Worm (Caenorhabditis elegans) whole organism, mixed stage, embryonic: ENCODE data around the gene M176.4.

Experiments used
- M03D4.4 ChIP-seq: sonication (generic microtip); optimal IDR thresholded peaks from 2 replicates; lab custom pipeline; 2017; ENCODE audit warnings: mild to moderate bottlenecking, missing genetic modification characterization, missing compliant biosample characterization
- bed-3 ChIP-seq: fragments of 200-800 bp; sonication (Bioruptor generic); optimal IDR thresholded peaks from 3 replicates; lab custom pipeline; 2018; ENCODE audit warnings: mild to moderate bottlenecking, missing genetic modification characterization, moderate library complexity, missing compliant biosample characterization
- blmp-1 ChIP-seq: fragments of 150-350 bp; optimal IDR thresholded peaks from 2 replicates; lab custom pipeline; 2014; ENCODE audit warnings: missing biosample characterization, missing genetic modification characterization
- ceh-39 ChIP-seq: fragments of 150-350 bp; optimal IDR thresholded peaks from 2 replicates; lab custom pipeline; 2014; ENCODE audit warnings: missing biosample characterization, missing genetic modification characterization
- ceh-83 ChIP-seq: fragments of 200-800 bp; sonication (Bioruptor generic); optimal IDR thresholded peaks from 2 replicates; lab custom pipeline; 2018; ENCODE audit warnings: mild to moderate bottlenecking, missing genetic modification characterization, missing compliant biosample characterization
- ces-1 ChIP-seq: fragments of 150-350 bp; optimal IDR thresholded peaks from 2 replicates; lab custom pipeline; 2014; ENCODE audit warnings: missing biosample characterization, missing genetic modification reagents, missing genetic modification characterization
- cnd-1 ChIP-seq: fragments of 200-800 bp; sonication (Bioruptor generic); optimal IDR thresholded peaks from 2 replicates; lab custom pipeline; 2018; ENCODE audit warnings: mild to moderate bottlenecking, missing genetic modification characterization, missing compliant biosample characterization
- drap-1 ChIP-seq: fragments of 200-800 bp; sonication (Bioruptor generic); optimal IDR thresholded peaks from 3 replicates; lab custom pipeline; 2018; ENCODE audit warnings: mild to moderate bottlenecking, missing genetic modification characterization, missing compliant biosample characterization
- elt-1 ChIP-seq: sonication (generic microtip); optimal IDR thresholded peaks from 2 replicates; lab custom pipeline; 2017; ENCODE audit warnings: missing genetic modification characterization, mild to moderate bottlenecking, missing compliant biosample characterization, antibody characterized with exemption, moderate library complexity, borderline replicate concordance; ENCODE audit not compliant: insufficient read depth
- elt-3 ChIP-seq: fragments of 150-350 bp; optimal IDR thresholded peaks from 2 replicates; lab custom pipeline; 2014; ENCODE audit warnings: missing biosample characterization, missing genetic modification characterization
- flh-1 ChIP-seq: fragments of 200-800 bp; sonication (Bioruptor generic); optimal IDR thresholded peaks from 2 replicates; lab custom pipeline; 2018; ENCODE audit warnings: mild to moderate bottlenecking, missing genetic modification characterization, moderate library complexity, missing compliant biosample characterization
- ham-2 ChIP-seq: fragments of 200-800 bp; sonication (Bioruptor generic); optimal IDR thresholded peaks from 2 replicates; lab custom pipeline; 2018; ENCODE audit warnings: mild to moderate bottlenecking, missing genetic modification characterization, missing compliant biosample characterization
- lin-13 ChIP-seq: fragments of 150-350 bp; optimal IDR thresholded peaks from 2 replicates; lab custom pipeline; 2014; ENCODE audit warnings: missing biosample characterization, missing genetic modification characterization
- lin-32 ChIP-seq: fragments of 200-800 bp; sonication (Bioruptor generic); optimal IDR thresholded peaks from 2 replicates; lab custom pipeline; 2018; ENCODE audit warnings: mild to moderate bottlenecking, missing genetic modification characterization, missing compliant biosample characterization
- lsy-2 ChIP-seq: fragments of 150-350 bp; optimal IDR thresholded peaks from 2 replicates; lab custom pipeline; 2014; ENCODE audit warnings: missing biosample characterization, missing genetic modification characterization
- mab-5 ChIP-seq: fragments of 150-350 bp; optimal IDR thresholded peaks from 2 replicates; lab custom pipeline; 2014; ENCODE audit warnings: missing biosample characterization, missing genetic modification characterization
- mep-1 ChIP-seq: fragments of 150-350 bp; optimal IDR thresholded peaks from 2 replicates; lab custom pipeline; 2017; ENCODE audit warnings: missing biosample characterization, missing genetic modification reagents, missing genetic modification characterization, inconsistent platforms
- mls-2 ChIP-seq: sonication (generic microtip); optimal IDR thresholded peaks from 2 replicates; lab custom pipeline; 2016; ENCODE audit warnings: mild to moderate bottlenecking, missing genetic modification characterization, moderate library complexity, missing compliant biosample characterization
- nhr-12 ChIP-seq: fragments of 150-350 bp; optimal IDR thresholded peaks from 2 replicates; lab custom pipeline; 2014; ENCODE audit warnings: missing biosample characterization, missing genetic modification characterization
- nhr-2 ChIP-seq: fragments of 150-350 bp; optimal IDR thresholded peaks from 2 replicates; lab custom pipeline; 2014; ENCODE audit warnings: missing biosample characterization, missing genetic modification characterization
- nhr-237 ChIP-seq: fragments of 150-350 bp; optimal IDR thresholded peaks from 2 replicates; lab custom pipeline; 2014; ENCODE audit warnings: missing biosample characterization, missing genetic modification characterization
- nhr-28 ChIP-seq: fragments of 150-350 bp; optimal IDR thresholded peaks from 2 replicates; lab custom pipeline; 2014; ENCODE audit warnings: missing biosample characterization, missing genetic modification characterization
- nhr-76 ChIP-seq: sonication (generic microtip); optimal IDR thresholded peaks from 2 replicates; lab custom pipeline; 2017; ENCODE audit warnings: missing biosample characterization, missing genetic modification characterization
- pha-4 ChIP-seq: fragments of 150-350 bp; optimal IDR thresholded peaks from 2 replicates; lab custom pipeline; 2018; ENCODE audit warnings: missing biosample characterization, missing genetic modification reagents, missing genetic modification characterization
- sem-2 ChIP-seq: fragments of 200-800 bp; sonication (Bioruptor generic); optimal IDR thresholded peaks from 2 replicates; lab custom pipeline; 2018; ENCODE audit warnings: mild to moderate bottlenecking, missing genetic modification characterization, missing compliant biosample characterization
- snpc-4 ChIP-seq: fragments of 150-350 bp; optimal IDR thresholded peaks from 2 replicates; lab custom pipeline; 2014; ENCODE audit warnings: missing biosample characterization, missing genetic modification characterization
- sptf-1 ChIP-seq: sonication (generic microtip); optimal IDR thresholded peaks from 2 replicates; lab custom pipeline; 2017; ENCODE audit warnings: mild to moderate bottlenecking, missing genetic modification characterization, moderate library complexity, missing compliant biosample characterization
- tbx-8 ChIP-seq: fragments of 200-800 bp; sonication (Bioruptor generic); optimal IDR thresholded peaks from 2 replicates; lab custom pipeline; 2018; ENCODE audit warnings: mild to moderate bottlenecking, missing genetic modification characterization, moderate library complexity, missing compliant biosample characterization
- unc-120 ChIP-seq: sonication (generic microtip); optimal IDR thresholded peaks from 2 replicates; lab custom pipeline; 2017; ENCODE audit warnings: missing genetic modification characterization, missing compliant biosample characterization; ENCODE audit not compliant: poor library complexity, severe bottlenecking
- unc-39 ChIP-seq: fragments of 150-350 bp; optimal IDR thresholded peaks from 2 replicates; lab custom pipeline; 2014; ENCODE audit warnings: missing biosample characterization, missing genetic modification characterization
- unc-62 ChIP-seq: fragments of 150-350 bp; optimal IDR thresholded peaks from 2 replicates; lab custom pipeline; 2014; ENCODE audit warnings: missing biosample characterization, missing genetic modification reagents, missing genetic modification characterization
- zip-8 ChIP-seq: fragments of 150-350 bp; optimal IDR thresholded peaks from 2 replicates; lab custom pipeline; 2014; ENCODE audit warnings: missing biosample characterization, missing genetic modification characterization
- ztf-11 ChIP-seq: fragments of 150-350 bp; optimal IDR thresholded peaks from 2 replicates; lab custom pipeline; 2014; ENCODE audit warnings: missing biosample characterization, missing genetic modification characterization

The M176.4 gene

DNA sequence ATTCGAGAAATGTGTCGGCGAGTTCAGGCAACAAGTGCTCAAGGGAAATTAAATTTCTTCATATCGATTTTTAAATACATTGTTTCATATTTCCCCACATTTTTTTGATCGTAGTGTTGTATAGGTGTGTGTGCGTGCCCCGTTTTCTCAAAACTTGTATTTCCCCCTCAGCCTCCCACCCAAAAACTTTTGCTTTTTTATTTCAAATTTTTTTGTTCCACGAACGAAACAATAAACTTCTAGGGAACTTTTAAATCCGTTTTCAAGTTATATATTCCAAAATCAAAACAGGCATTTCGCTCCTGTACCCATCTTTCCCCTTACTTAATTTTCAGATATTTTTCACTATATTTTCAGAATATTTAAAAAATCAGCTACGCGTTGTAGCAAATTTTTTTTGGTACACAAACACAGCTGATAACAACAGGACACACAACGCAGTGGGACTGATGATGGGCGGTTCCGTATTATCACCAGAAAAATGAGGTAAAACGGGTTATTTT, at the start of gene M176.4, which contains the start of gene M176.16:
Gene M176.4, plus strand, starts transcription at position 301 of the 503 bp plus-strand sequence.
Gene M176.16, plus strand, starts transcription at position 453 of the 503 bp plus-strand sequence.
- TF ChIP-seq sptf-1: no peak
- TF ChIP-seq nhr-237: no peak
- no peak for TF ChIP-seq nhr-76 (tag; lab: Kevin White, UChicago)

DNA sequence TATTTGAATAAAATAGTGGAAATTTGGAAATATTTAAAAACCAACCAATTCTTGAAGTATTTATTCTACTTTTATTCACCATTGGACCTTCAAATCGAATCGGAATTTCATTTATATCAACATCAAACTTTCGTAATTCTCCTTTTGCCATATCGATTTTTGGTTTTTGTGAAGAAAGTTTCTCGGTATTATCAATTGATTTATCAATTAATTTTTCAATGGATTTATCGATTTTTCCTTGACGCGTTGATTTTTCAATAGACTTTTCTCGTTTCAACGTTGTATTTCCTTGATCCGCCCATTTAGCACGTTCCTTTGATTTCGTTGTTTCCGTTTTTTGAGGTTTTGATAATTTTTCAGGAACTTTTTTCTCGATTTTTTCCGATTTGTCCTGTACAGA, 48.8 kb upstream of the M176.4 start:
- TF ChIP-seq tbx-8 (no peak), zip-8 (tag; lab: Kevin White, UChicago) (no peak), lsy-2 (no peak), lin-32 (no peak), nhr-2 (tag; lab: Kevin White, UChicago) (no peak), ceh-83 (GFP tag; lab: Kevin White, UChicago) (no peak), unc-62 (no peak), mep-1 (tag; lab: Kevin White, UChicago) (no peak), flh-1 (no peak), nhr-12 (tag; lab: Kevin White, UChicago) (no peak), blmp-1 (tag; lab: Kevin White, UChicago) (no peak), ztf-11 (no peak), sem-2 (GFP tag; lab: Kevin White, UChicago) (no peak), M03D4.4 (tag; lab: Kevin White, UChicago) (no peak), mls-2 (no peak), cnd-1 (tag; lab: Kevin White, UChicago) (no peak)

ce11 chrII:9372393-9372792, 45.8 kb upstream of the M176.4 start, which contains the start of gene C06C3.3:
TSS of gene C06C3.3 (minus strand) at chrII:9372493.
- TF ChIP-seq nhr-28 (tag; lab: Kevin White, UChicago) (no peak), elt-1 (no peak), sem-2 (GFP tag; lab: Kevin White, UChicago) (no peak), blmp-1 (tag; lab: Kevin White, UChicago) (no peak), tbx-8 (no peak), ham-2 (GFP tag; lab: Kevin White, UChicago) (no peak), flh-1 (no peak), mls-2 (no peak), unc-62 (no peak), pha-4 (tag; lab: Kevin White, UChicago) (no peak), ceh-83 (GFP tag; lab: Kevin White, UChicago) (no peak), bed-3 (no peak), zip-8 (tag; lab: Kevin White, UChicago) (no peak), lsy-2 (no peak), elt-3 (tag; lab: Kevin White, UChicago) (no peak)

DNA sequence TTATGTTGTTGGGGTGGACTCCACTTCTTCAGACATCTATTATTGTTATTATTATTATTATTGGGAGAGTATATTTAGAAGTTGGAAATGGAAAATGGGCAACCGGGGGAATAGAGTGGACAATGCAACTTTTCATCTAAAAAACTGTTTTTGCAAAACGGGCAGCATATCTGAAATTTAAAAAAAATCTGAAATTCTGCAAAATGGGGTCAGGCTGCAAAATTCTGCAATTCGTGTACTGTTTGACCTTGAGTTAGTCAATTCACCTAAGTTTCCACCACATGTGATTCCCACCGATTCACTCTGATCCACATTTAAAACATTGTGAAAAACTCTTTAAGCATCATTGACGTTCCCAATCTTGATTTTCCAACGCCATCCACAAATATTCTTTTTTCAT, 45.2 kb upstream of the M176.4 start, which contains the start of gene C06C3.4:
Gene C06C3.4, plus strand, starts transcription at position 301 of the 400 bp plus-strand sequence.
- TF ChIP-seq unc-39 (tag; lab: Kevin White, UChicago) (no peak), elt-1 (no peak), drap-1 (no peak), ham-2 (GFP tag; lab: Kevin White, UChicago) (no peak)

ce11 chrII:9374807-9375206, 43.4 kb upstream of the M176.4 start, which contains the start of gene C06C3.12:
TSS of gene C06C3.12 (plus strand) at chrII:9375107.
- TF ChIP-seq blmp-1 (tag; lab: Kevin White, UChicago) (no peak), ces-1 (no peak), ztf-11 (no peak), unc-62 (no peak), drap-1 (no peak), tbx-8 (no peak), pha-4 (tag; lab: Kevin White, UChicago) (no peak), M03D4.4 (tag; lab: Kevin White, UChicago) (no peak), snpc-4 (no peak), bed-3 (no peak), nhr-2 (tag; lab: Kevin White, UChicago) (no peak), elt-3 (tag; lab: Kevin White, UChicago) (no peak), lin-13 (tag; lab: Kevin White, UChicago) (no peak), sptf-1 (no peak), nhr-12 (tag; lab: Kevin White, UChicago) (no peak), unc-120 (tag; lab: Kevin White, UChicago) (no peak), mab-5 (tag; lab: Kevin White, UChicago) (no peak), nhr-28 (tag; lab: Kevin White, UChicago) (no peak), cnd-1 (tag; lab: Kevin White, UChicago) (no peak), ceh-39 (no peak)
